Fruit fly (Drosophila melanogaster) whole organism, embryonic: Measurements from ENCODE around the gene CG7766.

Experiments
- B-H1 ChIP-seq: fragments of 200-800 bp; sonication (Bioruptor generic); IDR thresholded peaks from 3 replicates; pipeline ENCODE4 v1.3.6; 2022; ENCODE audit warnings: missing biosample characterization, missing genetic modification characterization
- CG10209 ChIP-seq: fragments of 200-800 bp; sonication (Bioruptor generic); optimal IDR thresholded peaks from 3 replicates; lab custom pipeline; 2017; ENCODE audit warnings: missing biosample characterization, mild to moderate bottlenecking, missing genetic modification characterization, missing genetic modification reagents
- CG10565 ChIP-seq: fragments of 200-800 bp; sonication (Bioruptor generic); optimal IDR thresholded peaks from 3 replicates; lab custom pipeline; 2016; ENCODE audit warnings: missing biosample characterization, mild to moderate bottlenecking, missing genetic modification characterization
- CG10959 ChIP-seq: fragments of 200-800 bp; sonication (Bioruptor generic); IDR thresholded peaks from 2 replicates; pipeline ENCODE4 v1.3.6; 2022; ENCODE audit warnings: missing biosample characterization, missing genetic modification characterization
- CG11093 ChIP-seq: fragments of 200-800 bp; sonication (Bioruptor generic); IDR thresholded peaks from 3 replicates; pipeline ENCODE4 v1.3.6; 2022; ENCODE audit warnings: missing biosample characterization, missing genetic modification characterization
- CG11456 ChIP-seq: fragments of 200-800 bp; sonication (Bioruptor generic); IDR thresholded peaks from 3 replicates; pipeline ENCODE4 v1.3.6; 2022; ENCODE audit warnings: missing biosample characterization, missing genetic modification characterization
- CG12155 ChIP-seq: fragments of 200-800 bp; sonication (Bioruptor generic); optimal IDR thresholded peaks from 3 replicates; lab custom pipeline; 2016; ENCODE audit warnings: missing biosample characterization, missing genetic modification characterization
- CG12236 ChIP-seq: fragments of 200-800 bp; sonication (Bioruptor generic); optimal IDR thresholded peaks from 2 replicates; lab custom pipeline; 2016; ENCODE audit warnings: missing biosample characterization, missing genetic modification characterization
- CG12299 ChIP-seq: fragments of 200-800 bp; sonication (Bioruptor generic); optimal IDR thresholded peaks from 2 replicates; lab custom pipeline; 2018; ENCODE audit warnings: missing biosample characterization, mild to moderate bottlenecking, missing genetic modification characterization
- CG13775 ChIP-seq: fragments of 200-800 bp; sonication (Bioruptor generic); optimal IDR thresholded peaks from 3 replicates; lab custom pipeline; 2017; ENCODE audit warnings: missing biosample characterization, mild to moderate bottlenecking, missing genetic modification characterization
- CG13894 ChIP-seq: fragments of 200-800 bp; sonication (Bioruptor generic); optimal IDR thresholded peaks from 3 replicates; lab custom pipeline; 2018; ENCODE audit warnings: missing biosample characterization, mild to moderate bottlenecking, missing genetic modification characterization, moderate library complexity
- CG14441 ChIP-seq: fragments of 200-800 bp; sonication (Bioruptor generic); IDR thresholded peaks from 2 replicates; pipeline ENCODE4 v1.3.6; 2022; ENCODE audit warnings: missing biosample characterization, missing genetic modification characterization
- CG15073 ChIP-seq: fragments of 200-800 bp; sonication (Bioruptor generic); optimal IDR thresholded peaks from 2 replicates; lab custom pipeline; 2016; ENCODE audit warnings: missing biosample characterization, missing genetic modification characterization
- CG15269 ChIP-seq: fragments of 200-800 bp; sonication (Bioruptor generic); optimal IDR thresholded peaks from 2 replicates; lab custom pipeline; 2018; ENCODE audit warnings: missing biosample characterization, mild to moderate bottlenecking, missing genetic modification characterization, moderate library complexity
- CG15696 ChIP-seq: fragments of 200-800 bp; sonication (Bioruptor generic); optimal IDR thresholded peaks from 2 replicates; lab custom pipeline; 2019; ENCODE audit warnings: missing biosample characterization, mild to moderate bottlenecking, missing genetic modification characterization, moderate library complexity
- CG1603 ChIP-seq: fragments of 200-800 bp; sonication (Bioruptor generic); optimal IDR thresholded peaks from 2 replicates; lab custom pipeline; 2019; ENCODE audit warnings: missing biosample characterization, mild to moderate bottlenecking, missing genetic modification characterization, moderate library complexity
- CG17912 ChIP-seq: fragments of 200-800 bp; sonication (Bioruptor generic); optimal IDR thresholded peaks from 2 replicates; lab custom pipeline; 2018; ENCODE audit warnings: missing biosample characterization, mild to moderate bottlenecking, missing genetic modification characterization
- CG18599 ChIP-seq: fragments of 200-800 bp; sonication (Bioruptor generic); optimal IDR thresholded peaks from 3 replicates; lab custom pipeline; 2017; ENCODE audit warnings: missing biosample characterization, missing genetic modification characterization, mild to moderate bottlenecking, moderate library complexity, missing genetic modification reagents
- CG3726 ChIP-seq: fragments of 200-800 bp; sonication (Bioruptor generic); IDR thresholded peaks from 3 replicates; pipeline ENCODE4, ENCODE4 v1.3.6; 2022; ENCODE audit warnings: missing biosample characterization, missing genetic modification characterization
- CG3847 ChIP-seq: fragments of 200-800 bp; sonication (Bioruptor generic); IDR thresholded peaks from 2 replicates; pipeline ENCODE4 v1.3.6; 2022; ENCODE audit warnings: missing biosample characterization, missing genetic modification characterization
- CG7372 ChIP-seq: fragments of 200-800 bp; sonication (Bioruptor generic); IDR thresholded peaks from 2 replicates; pipeline ENCODE4 v1.3.6; 2022; ENCODE audit warnings: missing biosample characterization, missing genetic modification characterization
- CG9876 ChIP-seq: fragments of 200-800 bp; sonication (Bioruptor generic); optimal IDR thresholded peaks from 2 replicates; lab custom pipeline; 2016; ENCODE audit warnings: missing biosample characterization, missing genetic modification characterization
- Dip3 ChIP-seq: fragments of 200-800 bp; sonication (Bioruptor generic); optimal IDR thresholded peaks from 3 replicates; lab custom pipeline; 2016; ENCODE audit warnings: missing biosample characterization, missing genetic modification characterization
- Gsc ChIP-seq: fragments of 200-800 bp; sonication (Bioruptor generic); IDR thresholded peaks from 2 replicates; pipeline ENCODE4 v1.3.6; 2022; ENCODE audit warnings: missing biosample characterization, missing genetic modification characterization
- Gug ChIP-seq: fragments of 200-800 bp; sonication (Bioruptor generic); IDR thresholded peaks from 4 replicates; pipeline ENCODE4 v1.3.6; 2022; ENCODE audit warnings: missing biosample characterization, missing genetic modification characterization
- HmgD ChIP-seq: fragments of 200-800 bp; sonication (Bioruptor generic); optimal IDR thresholded peaks from 3 replicates; lab custom pipeline; 2016; ENCODE audit warnings: missing biosample characterization, missing genetic modification characterization
- Lhr ChIP-seq: fragments of 200-800 bp; sonication (Bioruptor generic); optimal IDR thresholded peaks from 3 replicates; lab custom pipeline; 2017; ENCODE audit warnings: mild to moderate bottlenecking, missing biosample characterization, missing genetic modification reagents, missing genetic modification characterization
- Mad ChIP-seq: fragments of 200-800 bp; sonication (Bioruptor generic); optimal IDR thresholded peaks from 2 replicates; lab custom pipeline; 2016; ENCODE audit warnings: missing biosample characterization, missing genetic modification characterization
- Max ChIP-seq: fragments of 200-800 bp; sonication (Bioruptor generic); optimal IDR thresholded peaks from 2 replicates; lab custom pipeline; 2016; ENCODE audit warnings: missing biosample characterization, mild to moderate bottlenecking, missing genetic modification characterization
- Nf-YA ChIP-seq: fragments of 200-800 bp; sonication (Bioruptor generic); IDR thresholded peaks from 2 replicates; pipeline ENCODE4 v1.3.6; 2022; ENCODE audit warnings: missing biosample characterization, missing genetic modification characterization
- Xrp1 ChIP-seq: fragments of 200-800 bp; sonication (Bioruptor generic); IDR thresholded peaks from 2 replicates; pipeline ENCODE4 v1.3.6; 2022; ENCODE audit warnings: missing biosample characterization, missing genetic modification characterization
- ash1 ChIP-seq: fragments of 200-800 bp; sonication (Bioruptor generic); optimal IDR thresholded peaks from 2 replicates; lab custom pipeline; 2018; ENCODE audit warnings: missing biosample characterization, mild to moderate bottlenecking, missing genetic modification characterization
- bab2 ChIP-seq: fragments of 200-800 bp; sonication (Bioruptor generic); optimal IDR thresholded peaks from 2 replicates; lab custom pipeline; 2016; ENCODE audit warnings: missing biosample characterization, missing genetic modification characterization
- bcd ChIP-seq: fragments of 200-800 bp; sonication (Bioruptor generic); optimal IDR thresholded peaks from 2 replicates; lab custom pipeline; 2017; ENCODE audit warnings: missing biosample characterization, mild to moderate bottlenecking, missing genetic modification characterization
- bowl ChIP-seq: fragments of 200-800 bp; sonication (Bioruptor generic); IDR thresholded peaks from 2 replicates; pipeline ENCODE4 v1.3.6; 2022; ENCODE audit warnings: missing biosample characterization, missing genetic modification characterization
- crc ChIP-seq: fragments of 200-800 bp; sonication (Bioruptor generic); optimal IDR thresholded peaks from 2 replicates; lab custom pipeline; 2016; ENCODE audit warnings: missing biosample characterization, missing genetic modification characterization
- dm ChIP-seq: fragments of 200-800 bp; sonication (Bioruptor generic); optimal IDR thresholded peaks from 3 replicates; lab custom pipeline; 2016; ENCODE audit warnings: missing biosample characterization, missing genetic modification characterization
- emc ChIP-seq: fragments of 200-800 bp; sonication (Bioruptor generic); optimal IDR thresholded peaks from 2 replicates; lab custom pipeline; 2016; ENCODE audit warnings: missing biosample characterization, missing genetic modification characterization
- ems ChIP-seq: fragments of 200-800 bp; sonication (Bioruptor generic); optimal IDR thresholded peaks from 3 replicates; lab custom pipeline; 2016; ENCODE audit warnings: missing biosample characterization, missing genetic modification characterization
- gt ChIP-seq: fragments of 200-800 bp; sonication (Bioruptor generic); IDR thresholded peaks from 2 replicates; pipeline ENCODE4 v1.3.6; 2022; ENCODE audit warnings: missing biosample characterization, missing genetic modification characterization
- mam ChIP-seq: fragments of 200-800 bp; sonication (Bioruptor generic); optimal IDR thresholded peaks from 3 replicates; lab custom pipeline; 2016; ENCODE audit warnings: missing biosample characterization, missing genetic modification characterization
- nmo ChIP-seq: fragments of 200-800 bp; sonication (Bioruptor generic); optimal IDR thresholded peaks from 2 replicates; lab custom pipeline; 2018; ENCODE audit warnings: missing biosample characterization, mild to moderate bottlenecking, missing genetic modification characterization, moderate library complexity
- prd ChIP-seq, 3 experiments: fragments of >200 bp in 2 of 3; fragments of 200-800 bp in 1 of 3; sonication (Bioruptor generic) in 1 of 3; optimal IDR thresholded peaks in 2 of 3; IDR thresholded peaks in 1 of 3; 2 replicates in 2 of 3; 3 replicates in 1 of 3; pipeline versions ENCODE4 v1.3.6 to Lab custom; 2017 to 2022; ENCODE audit warnings: missing biosample characterization in 1 of 3, missing genetic modification characterization in 1 of 3
- psq ChIP-seq: fragments of 200-800 bp; sonication (Bioruptor generic); optimal IDR thresholded peaks from 2 replicates; lab custom pipeline; 2017; ENCODE audit warnings: missing biosample characterization, missing genetic modification characterization
- run ChIP-seq: fragments of 200-800 bp; sonication (Bioruptor generic); optimal IDR thresholded peaks from 3 replicates; lab custom pipeline; 2018; ENCODE audit warnings: missing biosample characterization, mild to moderate bottlenecking, missing genetic modification characterization
- shn ChIP-seq: fragments of 200-800 bp; sonication (Bioruptor generic); optimal IDR thresholded peaks from 3 replicates; lab custom pipeline; 2016; ENCODE audit warnings: missing biosample characterization, missing genetic modification characterization
- sima ChIP-seq: fragments of 200-800 bp; sonication (Bioruptor generic); optimal IDR thresholded peaks from 2 replicates; lab custom pipeline; 2016; ENCODE audit warnings: missing biosample characterization, missing genetic modification characterization
- so ChIP-seq: fragments of 200-800 bp; sonication (Bioruptor generic); IDR thresholded peaks from 3 replicates; pipeline ENCODE4 v1.3.6; 2022; ENCODE audit warnings: missing biosample characterization, missing genetic modification characterization
- tin ChIP-seq: fragments of 200-800 bp; sonication (Bioruptor generic); optimal IDR thresholded peaks from 3 replicates; lab custom pipeline; 2016; ENCODE audit warnings: missing biosample characterization, missing genetic modification characterization
- tll ChIP-seq, 2 experiments: fragments of 200-800 bp in 1 of 2; fragments of >200 bp in 1 of 2; sonication (Bioruptor generic) in 1 of 2; optimal IDR thresholded peaks; 2 replicates each; lab custom pipeline; 2017 to 2019; ENCODE audit warnings: missing biosample characterization in 2 of 2, missing genetic modification characterization in 2 of 2, mild to moderate bottlenecking in 1 of 2, moderate library complexity in 1 of 2
- tna ChIP-seq: fragments of 200-800 bp; sonication (Bioruptor generic); IDR thresholded peaks from 2 replicates; pipeline ENCODE4 v1.3.6; 2022; ENCODE audit warnings: missing biosample characterization, missing genetic modification characterization; ENCODE audit not compliant: partially characterized antibody
- yki ChIP-seq: fragments of >200 bp; optimal IDR thresholded peaks from 3 replicates; lab custom pipeline; 2018

Gene CG7766

dm6 chrX:9046986-9047385 lies 56.6 kb downstream of the CG7766 start (continued):
- TF ChIP-seq CG11456 (GFP tag; lab: Robert Waterston, UW) (0 out of 3 replicates have a peak, but pooled peaks have one; percentile 36), emc (GFP tag; lab: Kevin White, UChicago) (no peak), Dip3 (GFP tag; lab: Kevin White, UChicago) (no peak), yki (lab: Kevin White, UChicago) (no peak), CG15269 (tag; lab: Kevin White, UChicago) (peak; percentile 32), CG13894 (no peak), CG10959 (GFP tag; lab: Robert Waterston, UW) (no peak), bab2 (GFP tag; lab: Kevin White, UChicago) (peak; percentile 3), B-H1 (GFP tag; lab: Robert Waterston, UW) (peak; percentile 31; the same call in 2 of the 3 replicates), tna (GFP tag; lab: Robert Waterston, UW) (no peak), CG9876 (GFP tag; lab: Kevin White, UChicago) (no peak), CG14441 (peak; percentile 52), run (tag; lab: Kevin White, UChicago) (no peak), ems (GFP tag; lab: Kevin White, UChicago) (no peak), tin (GFP tag; lab: Kevin White, UChicago) (no peak), Gug (peak; percentile 57; the same call in 2 of the 4 replicates), tll (GFP tag; optimal IDR thresholded peaks at IDR 0.05; lab: Kevin White, UChicago) (no peak), nmo (no peak), CG17912 (no peak), mam (GFP tag; lab: Kevin White, UChicago) (no peak), Gsc (GFP tag; lab: Robert Waterston, UW) (no peak), crc (GFP tag; lab: Kevin White, UChicago) (no peak), CG12155 (no peak), dm (GFP tag; lab: Kevin White, UChicago) (no peak), HmgD (GFP tag; lab: Kevin White, UChicago) (no peak), gt (GFP tag; lab: Robert Waterston, UW) (peak; percentile 13; the same call in 1 of the 2 replicates), CG11093 (GFP tag; lab: Robert Waterston, UW) (no peak), shn (GFP tag; lab: Kevin White, UChicago) (no peak), Max (GFP tag; lab: Kevin White, UChicago) (no peak), CG3847 (GFP tag; lab: Robert Waterston, UW) (peak; percentile 9; the same call in 1 of the 2 replicates), CG3726 (GFP tag; lab: Robert Waterston, UW) (0 out of 3 replicates have a peak, but pooled peaks have one; percentile 10), CG13775 (no peak), Lhr (GFP tag; lab: Kevin White, UChicago) (no peak), CG10209 (GFP tag; lab: Kevin White, UChicago) (no peak), CG1603 (peak; percentile 48), Nf-YA (GFP tag; lab: Robert Waterston, UW) (no peak), Xrp1 (GFP tag; lab: Robert Waterston, UW) (peak; percentile 64), CG10565 (GFP tag; lab: Kevin White, UChicago) (no peak), psq (no peak), CG7372 (GFP tag; lab: Robert Waterston, UW) (0 out of 2 replicates have a peak, but pooled peaks have one; percentile 9), CG12299 (tag; lab: Kevin White, UChicago) (no peak), CG12236 (no peak), CG15073 (GFP tag; lab: Kevin White, UChicago) (no peak), CG15696 (tag; lab: Kevin White, UChicago) (no peak), bcd (GFP tag; lab: Kevin White, UChicago) (no peak), bowl (GFP tag; lab: Robert Waterston, UW) (no peak), so (GFP tag; lab: Robert Waterston, UW) (no peak), Mad (GFP tag; lab: Kevin White, UChicago) (no peak), ash1 (GFP tag; lab: Kevin White, UChicago) (no peak), CG18599 (GFP tag; lab: Kevin White, UChicago) (no peak), prd (optimal IDR thresholded peaks at IDR 0.05; lab: Kevin White, UChicago) (no peak), prd (GFP tag; IDR thresholded peaks at IDR 0.05; lab: Robert Waterston, UW) (peak; percentile 73; the same call in 2 of the 3 replicates), sima (GFP tag; lab: Kevin White, UChicago) (no peak)
